Worm (Caenorhabditis elegans): Measurements from ENCODE around the gene Y44A6D.1.

The Y44A6D.1 gene

DNA sequence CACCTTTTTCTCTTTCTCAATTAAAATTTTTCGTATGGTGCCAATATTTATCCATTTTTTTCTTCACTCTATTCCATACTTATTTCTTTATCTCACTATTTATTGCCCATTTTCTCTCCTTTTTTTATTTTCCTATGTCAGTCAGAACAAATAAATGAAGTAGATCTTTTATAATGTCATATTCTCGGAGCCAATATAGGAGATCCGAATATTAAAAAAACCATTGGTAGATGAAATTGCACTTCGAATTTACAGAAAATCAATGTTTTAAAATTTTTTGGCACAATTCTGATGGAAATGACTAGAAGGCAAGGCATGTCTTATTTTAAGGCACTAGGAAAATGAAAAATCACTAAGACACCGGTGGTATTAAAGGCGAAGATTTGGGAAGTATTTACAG is 783 bp upstream of the Y44A6D.1 start:
- no peak for TF ChIP-seq med-1 (GFP tag; optimal IDR thresholded peaks at IDR 0.05; ENCODE audit: insufficient read depth)
- TF ChIP-seq klf-2 (GFP tag; conservative IDR thresholded peaks at IDR 0.05): no peak
- TF ChIP-seq ztf-23 (GFP tag; IDR thresholded peaks at IDR 0.05): no peak
- TF ChIP-seq ztf-29 (GFP tag; IDR thresholded peaks at IDR 0.05): no peak
- TF ChIP-seq ref-1 (GFP tag; conservative IDR thresholded peaks at IDR 0.05): no peak
- TF ChIP-seq tab-1 (GFP tag; IDR thresholded peaks at IDR 0.05): no peak
- no peak for TF ChIP-seq flt-1 (GFP tag; IDR thresholded peaks at IDR 0.05)
- TF ChIP-seq cog-1 (tag; optimal IDR thresholded peaks at IDR 0.05): no peak
- no peak for TF ChIP-seq T22C8.4 (GFP tag; IDR thresholded peaks at IDR 0.05)

DNA sequence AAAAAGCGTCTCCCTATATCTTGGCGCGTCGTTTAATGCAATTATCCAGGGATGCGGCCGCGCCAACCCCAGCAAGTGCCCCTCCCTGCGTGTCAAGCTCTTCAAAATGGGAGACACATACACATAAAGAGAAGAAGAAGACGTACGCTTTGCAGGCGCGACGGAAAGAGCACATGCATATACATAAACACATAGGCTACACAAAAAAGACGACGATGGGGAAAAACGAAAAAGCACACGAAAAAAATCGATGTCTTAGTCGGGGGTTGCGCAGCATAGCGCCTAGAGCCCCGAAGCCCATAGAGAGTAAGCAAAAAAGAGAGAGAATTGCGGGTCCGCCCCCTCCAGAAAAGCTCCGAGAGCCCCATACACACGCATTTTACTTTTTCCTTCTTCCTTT is 728 bp downstream of the Y44A6D.1 start, which contains the start of gene tpan-1:
Gene tpan-1 (plus strand): TSS at position 398 of the 400 bp plus-strand sequence.
- TF ChIP-seq T22C8.4 (GFP tag; IDR thresholded peaks at IDR 0.05) (no peak), cog-1 (tag; optimal IDR thresholded peaks at IDR 0.05) (no peak), tab-1 (GFP tag; IDR thresholded peaks at IDR 0.05) (no peak), klf-2 (GFP tag; conservative IDR thresholded peaks at IDR 0.05) (no peak), ref-1 (GFP tag; conservative IDR thresholded peaks at IDR 0.05) (no peak), ztf-29 (GFP tag; IDR thresholded peaks at IDR 0.05) (no peak), flt-1 (GFP tag; IDR thresholded peaks at IDR 0.05) (no peak), med-1 (GFP tag; optimal IDR thresholded peaks at IDR 0.05; ENCODE audit: insufficient read depth) (no peak), ztf-23 (GFP tag; IDR thresholded peaks at IDR 0.05) (no peak)

ce11 chrV:20785848-20786225 is 4.0 kb downstream of the Y44A6D.1 start:
- TF ChIP-seq flt-1 (GFP tag; IDR thresholded peaks at IDR 0.05): no peak

ce11 chrV:20785050-20785847 is 4.6 kb downstream of the Y44A6D.1 start:
- TF ChIP-seq tab-1 (GFP tag; IDR thresholded peaks at IDR 0.05) (no peak), flt-1 (GFP tag; IDR thresholded peaks at IDR 0.05) (no peak), med-1 (GFP tag; optimal IDR thresholded peaks at IDR 0.05; ENCODE audit: insufficient read depth) (no peak), klf-2 (GFP tag; conservative IDR thresholded peaks at IDR 0.05) (no peak), ref-1 (GFP tag; conservative IDR thresholded peaks at IDR 0.05) (no peak), ztf-29 (GFP tag; IDR thresholded peaks at IDR 0.05) (no peak), T22C8.4 (GFP tag; IDR thresholded peaks at IDR 0.05) (no peak), ztf-23 (GFP tag; IDR thresholded peaks at IDR 0.05) (no peak), cog-1 (tag; optimal IDR thresholded peaks at IDR 0.05) (no peak)

- TF ChIP-seq T22C8.4 (GFP tag; IDR thresholded peaks at IDR 0.05): no peak
- no peak for TF ChIP-seq med-1 (GFP tag; optimal IDR thresholded peaks at IDR 0.05; ENCODE audit: insufficient read depth)
- TF ChIP-seq ref-1 (GFP tag; conservative IDR thresholded peaks at IDR 0.05): no peak
- no peak for TF ChIP-seq cog-1 (tag; optimal IDR thresholded peaks at IDR 0.05)
- TF ChIP-seq flt-1 (GFP tag; IDR thresholded peaks at IDR 0.05): no peak
- TF ChIP-seq ztf-23 (GFP tag; IDR thresholded peaks at IDR 0.05): no peak
- TF ChIP-seq klf-2 (GFP tag; conservative IDR thresholded peaks at IDR 0.05): no peak
- TF ChIP-seq tab-1 (GFP tag; IDR thresholded peaks at IDR 0.05): no peak
- no peak for TF ChIP-seq ztf-29 (GFP tag; IDR thresholded peaks at IDR 0.05)
Measured at ce11 chrV:20783642-20784041, 6.2 kb downstream of the Y44A6D.1 start.

- TF ChIP-seq ztf-23 (GFP tag; IDR thresholded peaks at IDR 0.05) (no peak), T22C8.4 (GFP tag; IDR thresholded peaks at IDR 0.05) (no peak), klf-2 (GFP tag; conservative IDR thresholded peaks at IDR 0.05) (no peak), ztf-29 (GFP tag; IDR thresholded peaks at IDR 0.05) (no peak), ref-1 (GFP tag; conservative IDR thresholded peaks at IDR 0.05) (no peak), med-1 (GFP tag; optimal IDR thresholded peaks at IDR 0.05; ENCODE audit: insufficient read depth) (no peak), tab-1 (GFP tag; IDR thresholded peaks at IDR 0.05) (no peak), flt-1 (GFP tag; IDR thresholded peaks at IDR 0.05) (no peak), cog-1 (tag; optimal IDR thresholded peaks at IDR 0.05) (no peak)
Measured at ce11 chrV:20782188-20782587, 7.6 kb downstream of the Y44A6D.1 start.

ce11 chrV:20781346-20781952 is 8.4 kb downstream of the Y44A6D.1 start:
- TF ChIP-seq flt-1 (GFP tag; IDR thresholded peaks at IDR 0.05) (no peak), tab-1 (GFP tag; IDR thresholded peaks at IDR 0.05) (no peak), T22C8.4 (GFP tag; IDR thresholded peaks at IDR 0.05) (no peak)

DNA sequence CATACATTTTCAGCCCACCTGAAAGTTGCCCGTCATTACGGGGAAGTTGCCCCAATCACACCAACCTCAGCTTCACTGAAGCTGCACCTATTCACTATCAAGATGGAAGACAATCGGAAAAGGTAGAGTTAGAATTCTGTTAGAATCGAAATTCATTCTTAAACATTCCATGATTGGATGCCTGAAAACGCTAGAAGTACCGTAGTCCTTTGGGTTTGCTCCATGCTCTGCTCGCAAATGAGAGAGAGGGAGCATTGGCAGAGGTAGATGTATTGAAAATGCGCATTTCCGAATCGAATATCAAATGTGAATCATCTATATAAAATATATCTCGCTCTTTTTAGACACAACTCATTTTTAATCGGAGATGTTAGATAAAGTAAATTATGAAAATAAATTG is 9.4 kb downstream of the Y44A6D.1 start, which contains the start of gene hif-1:
Gene hif-1 (plus strand): TSS at position 8 of the 400 bp plus-strand sequence.
- TF ChIP-seq flt-1 (GFP tag; IDR thresholded peaks at IDR 0.05) (no peak), ztf-29 (GFP tag; IDR thresholded peaks at IDR 0.05) (no peak), ref-1 (GFP tag; conservative IDR thresholded peaks at IDR 0.05) (no peak), med-1 (GFP tag; optimal IDR thresholded peaks at IDR 0.05; ENCODE audit: insufficient read depth) (no peak), T22C8.4 (GFP tag; IDR thresholded peaks at IDR 0.05) (no peak), klf-2 (GFP tag; conservative IDR thresholded peaks at IDR 0.05) (no peak), tab-1 (GFP tag; IDR thresholded peaks at IDR 0.05) (no peak), ztf-23 (GFP tag; IDR thresholded peaks at IDR 0.05) (no peak), cog-1 (tag; optimal IDR thresholded peaks at IDR 0.05) (no peak)

DNA sequence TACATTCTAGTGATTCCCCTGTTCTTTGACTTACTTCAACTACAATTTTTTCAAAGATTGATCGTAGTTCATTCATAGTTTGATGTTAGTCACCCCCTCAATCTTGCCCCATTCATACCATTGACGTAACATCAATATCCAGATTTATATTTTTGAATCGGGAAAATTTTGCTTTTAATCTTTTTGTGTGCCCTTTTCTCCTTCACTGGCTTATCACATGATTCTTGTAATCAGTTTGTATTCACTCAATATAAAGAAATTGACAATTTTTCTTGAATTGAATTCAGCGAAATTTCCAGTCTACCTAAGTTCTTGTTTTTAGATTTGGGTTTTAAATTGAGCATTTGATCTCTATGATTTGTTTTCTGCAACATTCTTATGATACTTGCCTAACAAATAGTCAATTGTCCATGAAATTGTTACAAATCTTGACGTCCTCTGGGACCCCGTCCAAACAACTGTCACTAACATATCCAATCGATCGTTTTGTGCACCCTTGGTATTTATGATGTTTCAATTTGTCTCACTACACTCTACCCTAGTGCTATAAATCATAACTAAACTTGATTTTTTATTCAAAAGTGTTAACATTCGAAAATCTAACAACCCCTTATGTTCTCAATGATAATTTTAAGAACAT is 10.0 kb downstream of the Y44A6D.1 start:
- TF ChIP-seq T22C8.4 (GFP tag; IDR thresholded peaks at IDR 0.05) (no peak), ztf-29 (GFP tag; IDR thresholded peaks at IDR 0.05) (no peak), ztf-23 (GFP tag; IDR thresholded peaks at IDR 0.05) (no peak), flt-1 (GFP tag; IDR thresholded peaks at IDR 0.05) (no peak), ref-1 (GFP tag; conservative IDR thresholded peaks at IDR 0.05) (no peak), cog-1 (tag; optimal IDR thresholded peaks at IDR 0.05) (no peak), tab-1 (GFP tag; IDR thresholded peaks at IDR 0.05) (no peak), klf-2 (GFP tag; conservative IDR thresholded peaks at IDR 0.05) (no peak), med-1 (GFP tag; optimal IDR thresholded peaks at IDR 0.05; ENCODE audit: insufficient read depth) (no peak)

All from whole organism, midembryonic.